Worm (Caenorhabditis elegans): ENCODE measurements around the gene moc-6.

moc-6 gene

DNA sequence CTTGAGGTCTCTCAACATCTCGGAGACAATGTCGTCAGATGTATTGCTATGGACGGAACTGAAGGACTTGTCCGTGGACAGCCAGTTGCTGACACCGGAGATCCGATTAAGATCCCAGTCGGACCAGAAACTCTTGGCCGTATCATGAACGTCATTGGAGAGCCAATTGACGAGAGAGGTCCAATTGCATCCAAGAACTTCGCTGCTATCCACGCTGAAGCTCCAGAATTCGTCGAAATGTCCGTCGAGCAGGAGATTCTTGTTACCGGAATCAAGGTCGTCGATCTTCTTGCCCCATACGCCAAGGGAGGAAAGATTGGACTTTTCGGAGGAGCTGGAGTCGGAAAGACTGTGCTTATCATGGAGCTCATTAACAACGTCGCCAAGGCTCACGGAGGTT lies 33.0 kb downstream of the moc-6 start:
- TF ChIP-seq mel-28 (tag; optimal IDR thresholded peaks at IDR 0.05; ENCODE audit: borderline replicate concordance) (no peak), unc-62 (GFP tag; optimal IDR thresholded peaks at IDR 0.05) (no peak), F22D6.2 (tag; optimal IDR thresholded peaks at IDR 0.05) (no peak), ccch-3 (GFP tag; optimal IDR thresholded peaks at IDR 0.05) (no peak), snpc-3.4 (tag; optimal IDR thresholded peaks at IDR 0.05) (no peak), let-607 (tag; optimal IDR thresholded peaks at IDR 0.05) (no peak), F10E7.11 (tag; optimal IDR thresholded peaks at IDR 0.05) (no peak), athp-1 (tag; optimal IDR thresholded peaks at IDR 0.05) (no peak), lin-35 (GFP tag; optimal IDR thresholded peaks at IDR 0.05) (no peak), ceh-79 (tag; optimal IDR thresholded peaks at IDR 0.05) (no peak)

DNA sequence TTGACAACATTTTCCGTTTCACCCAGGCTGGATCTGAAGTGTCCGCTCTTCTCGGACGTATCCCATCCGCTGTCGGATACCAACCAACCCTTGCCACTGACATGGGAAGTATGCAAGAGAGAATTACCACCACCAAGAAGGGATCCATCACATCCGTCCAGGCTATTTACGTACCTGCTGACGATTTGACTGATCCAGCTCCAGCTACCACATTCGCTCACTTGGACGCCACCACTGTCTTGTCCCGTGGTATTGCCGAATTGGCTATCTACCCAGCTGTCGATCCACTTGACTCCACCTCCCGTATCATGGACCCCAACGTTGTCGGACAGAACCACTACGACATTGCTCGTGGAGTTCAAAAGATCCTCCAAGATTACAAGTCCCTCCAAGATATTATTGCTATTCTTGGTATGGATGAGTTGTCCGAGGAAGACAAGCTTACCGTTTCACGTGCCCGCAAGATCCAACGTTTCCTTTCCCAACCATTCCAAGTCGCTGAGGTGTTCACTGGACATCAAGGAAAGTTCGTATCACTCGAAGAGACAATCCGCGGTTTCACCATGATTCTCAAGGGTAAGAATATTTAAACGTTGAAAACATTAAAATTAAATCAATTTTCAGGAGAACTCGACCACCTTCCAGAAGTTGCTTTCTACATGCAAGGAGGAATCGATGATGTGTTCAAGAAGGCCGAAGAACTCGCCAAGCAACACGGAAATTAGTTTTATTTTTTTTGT lies 33.9 kb downstream of the moc-6 start:
- TF ChIP-seq lag-1 (GFP tag; IDR thresholded peaks at IDR 0.05) (no peak), akir-1 (GFP tag; optimal IDR thresholded peaks at IDR 0.05) (no peak), nhr-90 (tag; optimal IDR thresholded peaks at IDR 0.05) (no peak), Y53F4B.3 (GFP tag; IDR thresholded peaks at IDR 0.05) (no peak), F52B5.7 (tag; optimal IDR thresholded peaks at IDR 0.05) (no peak), C06A6.2 (GFP tag; conservative IDR thresholded peaks at IDR 0.05) (no peak), zfh-2 (GFP tag; conservative IDR thresholded peaks at IDR 0.05) (no peak), athp-1 (tag; optimal IDR thresholded peaks at IDR 0.05) (no peak), nfya-1 (tag; optimal IDR thresholded peaks at IDR 0.05; ENCODE audit: borderline replicate concordance, insufficient read depth) (no peak), F10E7.11 (tag; optimal IDR thresholded peaks at IDR 0.05) (no peak), B0261.1 (tag; optimal IDR thresholded peaks at IDR 0.05) (no peak), madf-3 (GFP tag; IDR thresholded peaks at IDR 0.05) (0 out of 2 replicates have a peak, but pooled peaks have one; percentile 28), ceh-58 (GFP tag; IDR thresholded peaks at IDR 0.05) (0 out of 2 replicates have a peak, but pooled peaks have one; percentile 60), F55B11.4 (tag; optimal IDR thresholded peaks at IDR 0.05; ENCODE audit: borderline replicate concordance, insufficient read depth) (no peak), sdz-38 (tag; optimal IDR thresholded peaks at IDR 0.05) (no peak), ceh-40 (GFP tag; IDR thresholded peaks at IDR 0.05) (no peak), Y53G8AR.9 (GFP tag; conservative IDR thresholded peaks at IDR 0.05) (peak; percentile 34; the same call in 1 of the 2 replicates), D2030.7 (GFP tag; IDR thresholded peaks at IDR 0.05) (no peak), ztf-18 (tag; optimal IDR thresholded peaks at IDR 0.05) (no peak), hmg-1.2 (GFP tag; IDR thresholded peaks at IDR 0.05) (no peak), ZK185.1 (tag; optimal IDR thresholded peaks at IDR 0.05; ENCODE audit: poor library complexity, severe bottlenecking) (peak; percentile 4), mxl-1 (tag; optimal IDR thresholded peaks at IDR 0.05) (no peak), tbp1 (GFP tag; optimal IDR thresholded peaks at IDR 0.05) (no peak), F37B4.10 (GFP tag; IDR thresholded peaks at IDR 0.05) (0 out of 2 replicates have a peak, but pooled peaks have one; percentile 27), die-1 (tag; optimal IDR thresholded peaks at IDR 0.05) (no peak), lsl-1 (GFP tag; optimal IDR thresholded peaks at IDR 0.05) (no peak), snpc-4 (GFP tag; optimal IDR thresholded peaks at IDR 0.05) (no peak), snpc-4 (tag; optimal IDR thresholded peaks at IDR 0.05) (no peak)

DNA sequence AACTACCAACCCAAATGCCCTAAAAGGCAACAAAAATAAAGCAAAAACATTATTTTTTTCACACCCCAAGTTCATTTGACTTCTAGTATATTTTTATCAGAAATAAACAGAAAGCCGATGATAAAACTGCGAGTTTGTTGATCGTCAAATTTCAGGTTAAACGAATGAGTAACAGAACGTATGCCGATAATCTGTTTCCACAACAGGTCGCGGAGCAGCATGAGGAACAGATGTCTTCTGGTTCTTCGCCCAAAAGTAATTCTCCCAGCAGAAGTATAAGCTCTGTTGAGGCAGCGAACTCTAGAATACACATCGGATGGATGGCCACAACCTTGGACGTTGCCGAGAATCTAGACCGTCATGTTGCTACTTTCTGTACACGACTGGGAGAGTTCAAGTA lies 34.6 kb downstream of the moc-6 start, which contains the start of gene prmt-5:
prmt-5 (plus strand) TSS at position 141 of the 400 bp plus-strand sequence.
- peak; percentile 84 for TF ChIP-seq hrde-1 (tag; optimal IDR thresholded peaks at IDR 0.05; ENCODE audit: borderline replicate concordance)
- peak; percentile 91 for TF ChIP-seq nfyb-1 (GFP tag; IDR thresholded peaks at IDR 0.05)
- peak; percentile 52; the same call in 1 of the 2 replicates for TF ChIP-seq rcor-1 (GFP tag; IDR thresholded peaks at IDR 0.05)
- TF ChIP-seq B0261.1 (tag; optimal IDR thresholded peaks at IDR 0.05), result peak; percentile 22
- TF ChIP-seq nhr-80 (tag; optimal IDR thresholded peaks at IDR 0.05), result no peak
- no peak for TF ChIP-seq hlh-26 (GFP tag; conservative IDR thresholded peaks at IDR 0.05)
- no peak for TF ChIP-seq lsy-27 (tag; optimal IDR thresholded peaks at IDR 0.05; ENCODE audit: borderline replicate concordance, insufficient read depth)
- peak; percentile 79 for TF ChIP-seq atf-7 (tag; optimal IDR thresholded peaks at IDR 0.05)
- TF ChIP-seq F23B12.7 (tag; optimal IDR thresholded peaks at IDR 0.05; ENCODE audit: insufficient read depth), result no peak
- TF ChIP-seq F37B4.10 (GFP tag; IDR thresholded peaks at IDR 0.05), result no peak
- TF ChIP-seq ceh-27 (GFP tag; optimal IDR thresholded peaks at IDR 0.05), result peak; percentile 12
